Worm (Caenorhabditis elegans) whole organism, L2 larva: ENCODE results near the gene C14C10.2.

Experiments
- Y55F3AM.14 ChIP-seq: fragments of 200-800 bp; sonication (Bioruptor generic); optimal IDR thresholded peaks from 2 replicates; lab custom pipeline; 2018; ENCODE audit warnings: mild to moderate bottlenecking, missing genetic modification characterization, missing compliant biosample characterization
- ZK546.5 ChIP-seq: sonication (generic microtip); optimal IDR thresholded peaks from 2 replicates; lab custom pipeline; 2017; ENCODE audit warnings: missing biosample characterization, missing genetic modification characterization
- aly-2 ChIP-seq: fragments of 150-350 bp; optimal IDR thresholded peaks from 2 replicates; lab custom pipeline; 2014; ENCODE audit warnings: missing biosample characterization, missing genetic modification characterization
- blmp-1 ChIP-seq: sonication (generic microtip); optimal IDR thresholded peaks from 2 replicates; lab custom pipeline; 2017; ENCODE audit warnings: missing genetic modification characterization, mild to moderate bottlenecking, missing compliant biosample characterization, antibody characterized with exemption, moderate library complexity; ENCODE audit not compliant: insufficient read depth
- ceh-16 ChIP-seq: fragments of 150-350 bp; optimal IDR thresholded peaks from 2 replicates; lab custom pipeline; 2014; ENCODE audit warnings: missing biosample characterization, missing genetic modification characterization
- ceh-82 ChIP-seq: fragments of 150-350 bp; optimal IDR thresholded peaks from 2 replicates; lab custom pipeline; 2014; ENCODE audit warnings: missing biosample characterization, missing genetic modification characterization
- crh-2 ChIP-seq: sonication (generic microtip); optimal IDR thresholded peaks from 2 replicates; lab custom pipeline; 2017; ENCODE audit warnings: missing biosample characterization, missing genetic modification characterization
- egl-27 ChIP-seq: sonication (generic microtip); optimal IDR thresholded peaks from 3 replicates; lab custom pipeline; 2017; ENCODE audit warnings: missing biosample characterization, missing genetic modification reagents, missing genetic modification characterization
- elt-1 ChIP-seq: fragments of 150-350 bp; optimal IDR thresholded peaks from 2 replicates; lab custom pipeline; 2014; ENCODE audit warnings: missing biosample characterization, missing genetic modification characterization
- elt-3 ChIP-seq: sonication (generic microtip); optimal IDR thresholded peaks from 2 replicates; lab custom pipeline; 2017; ENCODE audit warnings: missing biosample characterization, missing genetic modification characterization
- fos-1 ChIP-seq: fragments of 150-350 bp; optimal IDR thresholded peaks from 2 replicates; lab custom pipeline; 2014; ENCODE audit warnings: missing biosample characterization, missing genetic modification characterization
- gmeb-1 ChIP-seq: fragments of 150-350 bp; optimal IDR thresholded peaks from 2 replicates; lab custom pipeline; 2014; ENCODE audit warnings: missing biosample characterization, missing genetic modification characterization
- lin-11 ChIP-seq: fragments of 150-350 bp; sonication (generic microtip); optimal IDR thresholded peaks from 2 replicates; lab custom pipeline; 2014; ENCODE audit warnings: missing biosample characterization, missing genetic modification characterization, inconsistent platforms, mixed read lengths
- lin-39 ChIP-seq: fragments of 150-350 bp; optimal IDR thresholded peaks from 2 replicates; lab custom pipeline; 2014; ENCODE audit warnings: missing biosample characterization, missing genetic modification reagents, missing genetic modification characterization
- lsy-2 ChIP-seq, 2 experiments: fragments of 150-350 bp in 1 of 2; sonication (generic microtip) in 1 of 2; optimal IDR thresholded peaks; 2 replicates each; lab custom pipeline; 2014 to 2017; ENCODE audit warnings: missing biosample characterization in 2 of 2, missing genetic modification characterization in 2 of 2
- mab-5 ChIP-seq: fragments of 150-350 bp; optimal IDR thresholded peaks from 2 replicates; lab custom pipeline; 2014; ENCODE audit warnings: missing biosample characterization, missing genetic modification characterization
- mdl-1 ChIP-seq, 2 experiments: fragments of 150-350 bp in 1 of 2; sonication (generic microtip) in 1 of 2; optimal IDR thresholded peaks; 2 replicates each; lab custom pipeline; 2017; ENCODE audit warnings: missing biosample characterization in 2 of 2, missing genetic modification characterization in 2 of 2
- nhr-11 ChIP-seq: fragments of 150-350 bp; optimal IDR thresholded peaks from 2 replicates; lab custom pipeline; 2014; ENCODE audit warnings: missing biosample characterization, missing genetic modification characterization
- nhr-129 ChIP-seq: fragments of 150-350 bp; optimal IDR thresholded peaks from 2 replicates; lab custom pipeline; 2014; ENCODE audit warnings: missing biosample characterization, missing genetic modification characterization
- nhr-21 ChIP-seq: fragments of 150-350 bp; optimal IDR thresholded peaks from 2 replicates; lab custom pipeline; 2014; ENCODE audit warnings: missing biosample characterization, missing genetic modification characterization
- nhr-23 ChIP-seq: fragments of 150-350 bp; optimal IDR thresholded peaks from 2 replicates; lab custom pipeline; 2014; ENCODE audit warnings: missing biosample characterization, missing genetic modification reagents, missing genetic modification characterization
- nhr-237 ChIP-seq: fragments of 150-350 bp; optimal IDR thresholded peaks from 2 replicates; lab custom pipeline; 2014; ENCODE audit warnings: missing biosample characterization, missing genetic modification characterization
- nhr-25 ChIP-seq: fragments of 150-350 bp; sonication (generic microtip); optimal IDR thresholded peaks from 3 replicates; lab custom pipeline; 2014; ENCODE audit warnings: missing biosample characterization, missing genetic modification characterization
- nhr-6 ChIP-seq: fragments of 150-350 bp; optimal IDR thresholded peaks from 2 replicates; lab custom pipeline; 2014; ENCODE audit warnings: missing biosample characterization, missing genetic modification characterization
- nhr-77 ChIP-seq: fragments of 150-350 bp; optimal IDR thresholded peaks from 2 replicates; lab custom pipeline; 2014; ENCODE audit warnings: missing biosample characterization, missing genetic modification characterization
- peb-1 ChIP-seq: fragments of 150-350 bp; optimal IDR thresholded peaks from 2 replicates; lab custom pipeline; 2014; ENCODE audit warnings: missing biosample characterization, missing genetic modification characterization
- sma-9 ChIP-seq, 2 experiments: fragments of 150-350 bp in 1 of 2; sonication (generic microtip) in 1 of 2; optimal IDR thresholded peaks; 2 replicates each; lab custom pipeline; 2014 to 2016; ENCODE audit warnings: missing genetic modification characterization in 2 of 2, mild to moderate bottlenecking in 1 of 2, missing biosample characterization in 1 of 2, missing compliant biosample characterization in 1 of 2, missing genetic modification reagents in 1 of 2, moderate library complexity in 1 of 2
- snpc-4 ChIP-seq: fragments of 150-350 bp; optimal IDR thresholded peaks from 2 replicates; lab custom pipeline; 2014; ENCODE audit warnings: missing biosample characterization, missing genetic modification characterization
- unc-55 ChIP-seq: fragments of 150-350 bp; sonication (generic microtip); optimal IDR thresholded peaks from 3 replicates; lab custom pipeline; 2014; ENCODE audit warnings: missing biosample characterization, missing genetic modification reagents, missing genetic modification characterization
- unc-62 ChIP-seq: fragments of 150-350 bp; optimal IDR thresholded peaks from 2 replicates; lab custom pipeline; 2014; ENCODE audit warnings: missing biosample characterization, missing genetic modification reagents, missing genetic modification characterization
- ztf-1 ChIP-seq: fragments of 200-800 bp; sonication (Bioruptor generic); conservative IDR thresholded peaks from 2 replicates; pipeline ENCODE4 v1.3.6; 2022; ENCODE audit warnings: missing genetic modification characterization, missing compliant biosample characterization
- ztf-4 ChIP-seq: fragments of 150-350 bp; optimal IDR thresholded peaks from 2 replicates; lab custom pipeline; 2014; ENCODE audit warnings: missing biosample characterization, missing genetic modification characterization

C14C10.2 gene

ce11 chrV:12596196-12596595 is 3.9 kb upstream of the C14C10.2 start, which contains the start of gene mma-1:
Gene mma-1 (minus strand): TSS chrV:12596296.
- TF ChIP-seq unc-55 (GFP tag; lab: Kevin White, UChicago), result no peak
- TF ChIP-seq, all 48 proteins: peak for 0

- no peak for TF ChIP-seq nhr-237 (tag; lab: Kevin White, UChicago)
- no peak for TF ChIP-seq nhr-77
- no peak for TF ChIP-seq egl-27 (tag; lab: Kevin White, UChicago)
These were observed 1.7 kb downstream of the C14C10.2 start, which contains the start of gene ttr-43 for ce11 chrV:12590601-12591000. Gene ttr-43 (minus strand): TSS chrV:12590701.

ce11 chrV:12588030-12588429 is 4.2 kb downstream of the C14C10.2 start, which contains the start of gene C14C10.1:
Gene C14C10.1 (plus strand): TSS chrV:12588330.
- no peak for TF ChIP-seq peb-1 (tag; lab: Kevin White, UChicago)
- TF ChIP-seq lsy-2 (tag; optimal IDR thresholded peaks at IDR 0.05; lab: Kevin White, UChicago), result no peak
- no peak for TF ChIP-seq elt-1 (tag; lab: Kevin White, UChicago)
- TF ChIP-seq lin-39 (tag; lab: Kevin White, UChicago), result no peak
- no peak for TF ChIP-seq ztf-4
- no peak for TF ChIP-seq ztf-1 (GFP tag; lab: Robert Waterston, UW)
- no peak for TF ChIP-seq Y55F3AM.14
- TF ChIP-seq mdl-1 (tag; optimal IDR thresholded peaks at IDR 0.05; lab: Kevin White, UChicago), result no peak
- TF ChIP-seq aly-2 (tag; lab: Kevin White, UChicago), result no peak
- TF ChIP-seq snpc-4 (tag; lab: Kevin White, UChicago), result no peak
- no peak for TF ChIP-seq ZK546.5 (tag; lab: Kevin White, UChicago)
- no peak for TF ChIP-seq mab-5 (tag; lab: Kevin White, UChicago)
- no peak for TF ChIP-seq sma-9 (GFP tag; optimal IDR thresholded peaks at IDR 0.05; lab: Kevin White, UChicago)
- no peak for TF ChIP-seq sma-9 (tag; optimal IDR thresholded peaks at IDR 0.05; lab: Kevin White, UChicago)

DNA sequence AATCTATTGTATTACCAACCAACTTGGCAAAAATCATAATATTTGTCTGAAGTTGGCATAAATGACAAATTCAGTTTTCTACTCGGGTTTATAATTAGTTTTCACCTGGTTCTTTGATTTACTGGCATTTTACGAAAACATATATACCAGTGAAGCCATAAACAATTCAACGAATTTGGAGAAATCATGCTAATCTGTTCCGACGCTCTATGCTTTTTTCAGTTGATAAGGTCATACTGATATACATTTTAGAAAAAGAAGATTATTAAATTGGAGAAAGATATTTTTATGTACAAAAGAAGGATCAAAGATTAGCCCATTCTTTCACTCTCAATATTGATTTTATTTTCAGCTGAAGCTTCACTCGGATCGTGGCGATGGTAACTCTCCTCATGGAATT is 5.5 kb downstream of the C14C10.2 start:
- no peak for TF ChIP-seq blmp-1 (tag; lab: Kevin White, UChicago)
- TF ChIP-seq, all 48 proteins: peak for 0

DNA sequence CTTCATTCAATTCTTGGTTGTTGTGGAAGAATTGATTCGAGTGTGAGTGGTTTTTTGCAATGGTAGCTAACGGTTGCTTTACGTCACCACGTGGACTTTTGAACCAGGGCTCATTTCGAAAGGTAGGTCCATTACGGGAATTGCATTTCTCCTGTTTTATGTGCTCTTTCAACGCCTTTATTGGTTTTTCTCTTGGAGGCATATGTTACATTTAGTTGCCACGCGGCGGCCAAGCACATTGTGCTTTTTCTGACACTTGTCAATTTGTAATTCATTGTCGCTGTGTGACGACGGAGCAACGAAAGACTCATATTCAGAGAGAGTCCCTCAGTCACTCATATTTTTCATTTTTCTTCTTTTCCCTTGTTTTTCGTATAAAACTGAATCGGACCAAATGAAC is 7.5 kb downstream of the C14C10.2 start:
- peak; percentile 10 for TF ChIP-seq lin-11
- no peak for TF ChIP-seq fos-1 (tag; lab: Kevin White, UChicago)
- no peak for TF ChIP-seq ceh-82
- TF ChIP-seq nhr-23 (tag; lab: Kevin White, UChicago), result no peak
- peak; percentile 14 for TF ChIP-seq crh-2 (tag; lab: Kevin White, UChicago)
- TF ChIP-seq elt-3 (tag; lab: Kevin White, UChicago), result no peak

ce11 chrV:12583421-12583820 is 8.9 kb downstream of the C14C10.2 start:
- TF ChIP-seq mdl-1 (tag; optimal IDR thresholded peaks at IDR 0.05; lab: Kevin White, UChicago) (no peak), egl-27 (tag; lab: Kevin White, UChicago) (no peak), fos-1 (tag; lab: Kevin White, UChicago) (no peak), elt-3 (tag; lab: Kevin White, UChicago) (no peak), ceh-16 (tag; lab: Kevin White, UChicago) (no peak), nhr-21 (tag; lab: Kevin White, UChicago) (no peak), unc-55 (GFP tag; lab: Kevin White, UChicago) (peak; percentile 58)
- TF ChIP-seq, all 48 proteins: peak for 1

ce11 chrV:12579299-12579698 is 13.0 kb downstream of the C14C10.2 start, which contains the start of gene E02A10.3:
Gene E02A10.3 (plus strand): TSS chrV:12579599.
- TF ChIP-seq nhr-11 (no peak), nhr-25 (tag; lab: Kevin White, UChicago) (no peak), lin-11 (no peak), peb-1 (tag; lab: Kevin White, UChicago) (no peak), nhr-237 (tag; lab: Kevin White, UChicago) (no peak), sma-9 (GFP tag; optimal IDR thresholded peaks at IDR 0.05; lab: Kevin White, UChicago) (no peak), sma-9 (tag; optimal IDR thresholded peaks at IDR 0.05; lab: Kevin White, UChicago) (no peak), aly-2 (tag; lab: Kevin White, UChicago) (no peak), ztf-1 (GFP tag; lab: Robert Waterston, UW) (no peak), fos-1 (tag; lab: Kevin White, UChicago) (no peak), Y55F3AM.14 (no peak), unc-62 (no peak), nhr-129 (tag; lab: Kevin White, UChicago) (no peak), unc-55 (GFP tag; lab: Kevin White, UChicago) (no peak), nhr-6 (tag; lab: Kevin White, UChicago) (no peak), gmeb-1 (tag; lab: Kevin White, UChicago) (no peak)
